Fruit fly (Drosophila melanogaster) whole organism, embryonic: ENCODE measurements around the gene mAChR-C.
A peak's percentile ranks its signal among the peaks of the same experiment; 100 is the strongest.

Experiments used
- ATbp ChIP-seq: fragments of 200-800 bp; sonication (Bioruptor generic); optimal IDR thresholded peaks from 2 replicates; lab custom pipeline; 2017; ENCODE audit warnings: missing biosample characterization, mild to moderate bottlenecking, missing genetic modification characterization, missing genetic modification reagents
- Atf6 ChIP-seq: fragments of 200-800 bp; sonication (Bioruptor generic); IDR thresholded peaks from 2 replicates; pipeline ENCODE4 v1.3.6; 2022; ENCODE audit warnings: missing biosample characterization, missing genetic modification characterization
- BEAF-32 ChIP-seq: fragments of 200-800 bp; sonication (Bioruptor generic); optimal IDR thresholded peaks from 3 replicates; lab custom pipeline; 2017; ENCODE audit warnings: missing biosample characterization, missing genetic modification characterization, mild to moderate bottlenecking, moderate library complexity, missing genetic modification reagents
- BtbVII ChIP-seq: fragments of 200-800 bp; sonication (Bioruptor generic); optimal IDR thresholded peaks from 3 replicates; lab custom pipeline; 2017; ENCODE audit warnings: missing biosample characterization, mild to moderate bottlenecking, missing genetic modification characterization
- CG1024 ChIP-seq: fragments of 200-800 bp; sonication (Bioruptor generic); IDR thresholded peaks from 2 replicates; pipeline ENCODE4 v1.3.6; 2022; ENCODE audit warnings: missing biosample characterization, missing genetic modification characterization
- CG10462 ChIP-seq: fragments of 200-800 bp; sonication (Bioruptor generic); optimal IDR thresholded peaks from 2 replicates; lab custom pipeline; 2016; ENCODE audit warnings: missing biosample characterization, missing genetic modification characterization
- CG10979 ChIP-seq: fragments of 200-800 bp; sonication (Bioruptor generic); optimal IDR thresholded peaks from 2 replicates; lab custom pipeline; 2018; ENCODE audit warnings: missing biosample characterization, mild to moderate bottlenecking, missing genetic modification characterization, moderate library complexity
- CG11696 ChIP-seq: fragments of 200-800 bp; sonication (Bioruptor generic); IDR thresholded peaks from 2 replicates; pipeline ENCODE4 v1.3.6; 2022; ENCODE audit warnings: missing biosample characterization, missing genetic modification characterization
- CG11723 ChIP-seq: fragments of 200-800 bp; sonication (Bioruptor generic); optimal IDR thresholded peaks from 2 replicates; lab custom pipeline; 2017; ENCODE audit warnings: missing biosample characterization, mild to moderate bottlenecking, missing genetic modification characterization
- CG15479 ChIP-seq: fragments of 200-800 bp; sonication (Bioruptor generic); optimal IDR thresholded peaks from 3 replicates; lab custom pipeline; 2019; ENCODE audit warnings: missing biosample characterization, mild to moderate bottlenecking, missing genetic modification characterization, moderate library complexity
- CG15514 ChIP-seq: fragments of 200-800 bp; sonication (Bioruptor generic); optimal IDR thresholded peaks from 3 replicates; lab custom pipeline; 2017; ENCODE audit warnings: missing biosample characterization, missing genetic modification characterization, mild to moderate bottlenecking, moderate library complexity, missing genetic modification reagents
- CG17186 ChIP-seq: fragments of 200-800 bp; sonication (Bioruptor generic); optimal IDR thresholded peaks from 3 replicates; lab custom pipeline; 2017; ENCODE audit warnings: missing biosample characterization, missing genetic modification reagents, missing genetic modification characterization
- CG18764 ChIP-seq: fragments of 200-800 bp; sonication (Bioruptor generic); optimal IDR thresholded peaks from 3 replicates; lab custom pipeline; 2016; ENCODE audit warnings: missing biosample characterization, missing genetic modification characterization
- CG3065 ChIP-seq: fragments of 200-800 bp; sonication (Bioruptor generic); optimal IDR thresholded peaks from 2 replicates; lab custom pipeline; 2016; ENCODE audit warnings: missing biosample characterization, missing genetic modification characterization
- CG4360 ChIP-seq: fragments of 200-800 bp; sonication (Bioruptor generic); IDR thresholded peaks from 2 replicates; pipeline ENCODE4 v1.3.6; 2022; ENCODE audit warnings: missing biosample characterization, missing genetic modification characterization
- CG6683 ChIP-seq: fragments of 200-800 bp; sonication (Bioruptor generic); optimal IDR thresholded peaks from 2 replicates; lab custom pipeline; 2017; ENCODE audit warnings: missing biosample characterization, mild to moderate bottlenecking, missing genetic modification characterization, missing genetic modification reagents
- CG7786 ChIP-seq: fragments of 200-800 bp; sonication (Bioruptor generic); optimal IDR thresholded peaks from 2 replicates; lab custom pipeline; 2016; ENCODE audit warnings: missing biosample characterization, missing genetic modification characterization
- CG8089 ChIP-seq: fragments of 200-800 bp; sonication (Bioruptor generic); optimal IDR thresholded peaks from 3 replicates; lab custom pipeline; 2016; ENCODE audit warnings: missing biosample characterization, missing genetic modification characterization
- CG9876 ChIP-seq: fragments of 200-800 bp; sonication (Bioruptor generic); optimal IDR thresholded peaks from 2 replicates; lab custom pipeline; 2016; ENCODE audit warnings: missing biosample characterization, missing genetic modification characterization
- Dfd ChIP-seq, 2 experiments: fragments of >200 bp; optimal IDR thresholded peaks; 2 replicates each; lab custom pipeline; 2017; ENCODE audit warnings: missing biosample characterization in 2 of 2, missing genetic modification characterization in 2 of 2
- Dip2 ChIP-seq: fragments of 200-800 bp; sonication (Bioruptor generic); IDR thresholded peaks from 2 replicates; pipeline ENCODE4 v1.3.6; 2022; ENCODE audit warnings: missing biosample characterization, missing genetic modification characterization
- Doc2 ChIP-seq: fragments of 200-800 bp; sonication (Bioruptor generic); IDR thresholded peaks from 2 replicates; pipeline ENCODE4 v1.3.6; 2022; ENCODE audit warnings: missing biosample characterization, missing genetic modification characterization
- HLH54F ChIP-seq: fragments of 200-800 bp; sonication (Bioruptor generic); optimal IDR thresholded peaks from 3 replicates; lab custom pipeline; 2016; ENCODE audit warnings: missing biosample characterization, missing genetic modification characterization
- Hmr ChIP-seq: fragments of 200-800 bp; sonication (Bioruptor generic); optimal IDR thresholded peaks from 3 replicates; lab custom pipeline; 2017; ENCODE audit warnings: mild to moderate bottlenecking, missing biosample characterization, missing genetic modification reagents, missing genetic modification characterization
- MBD-R2 ChIP-seq: fragments of 200-800 bp; sonication (Bioruptor generic); IDR thresholded peaks from 2 replicates; pipeline ENCODE4 v1.3.6; 2022; ENCODE audit warnings: missing biosample characterization, missing genetic modification characterization
- Oli ChIP-seq: fragments of 200-800 bp; sonication (Bioruptor generic); optimal IDR thresholded peaks from 2 replicates; lab custom pipeline; 2018; ENCODE audit warnings: missing biosample characterization, mild to moderate bottlenecking, missing genetic modification characterization, moderate library complexity
- PHDP ChIP-seq: fragments of 200-800 bp; sonication (Bioruptor generic); optimal IDR thresholded peaks from 3 replicates; lab custom pipeline; 2018; ENCODE audit warnings: missing biosample characterization, mild to moderate bottlenecking, missing genetic modification characterization, moderate library complexity
- Rx ChIP-seq: fragments of 200-800 bp; sonication (Bioruptor generic); IDR thresholded peaks from 2 replicates; pipeline ENCODE4 v1.3.6; 2022; ENCODE audit warnings: missing biosample characterization, missing genetic modification characterization
- YL-1 ChIP-seq: fragments of 200-800 bp; sonication (Bioruptor generic); optimal IDR thresholded peaks from 3 replicates; lab custom pipeline; 2017; ENCODE audit warnings: missing biosample characterization, mild to moderate bottlenecking, missing genetic modification characterization
- ase ChIP-seq: fragments of 200-800 bp; sonication (Bioruptor generic); IDR thresholded peaks from 3 replicates; pipeline ENCODE4 v1.3.6; 2022; ENCODE audit warnings: missing biosample characterization, missing genetic modification characterization
- bab2 ChIP-seq: fragments of 200-800 bp; sonication (Bioruptor generic); optimal IDR thresholded peaks from 2 replicates; lab custom pipeline; 2016; ENCODE audit warnings: missing biosample characterization, missing genetic modification characterization
- cad ChIP-seq: fragments of >200 bp; optimal IDR thresholded peaks from 2 replicates; lab custom pipeline; 2017; ENCODE audit warnings: missing biosample characterization, missing genetic modification characterization
- dm ChIP-seq: fragments of 200-800 bp; sonication (Bioruptor generic); optimal IDR thresholded peaks from 3 replicates; lab custom pipeline; 2016; ENCODE audit warnings: missing biosample characterization, missing genetic modification characterization
- kah ChIP-seq: fragments of 200-800 bp; sonication (Bioruptor generic); optimal IDR thresholded peaks from 2 replicates; lab custom pipeline; 2018; ENCODE audit warnings: missing biosample characterization, mild to moderate bottlenecking, missing genetic modification characterization
- ken ChIP-seq: fragments of 200-800 bp; sonication (Bioruptor generic); IDR thresholded peaks from 3 replicates; pipeline ENCODE4 v1.3.6; 2022; ENCODE audit warnings: missing biosample characterization, missing genetic modification characterization
- lov ChIP-seq, 2 experiments: fragments of 200-800 bp in 1 of 2; fragments of >200 bp in 1 of 2; sonication (Bioruptor generic) in 1 of 2; IDR thresholded peaks in 1 of 2; optimal IDR thresholded peaks in 1 of 2; 2 replicates in 1 of 2; 3 replicates in 1 of 2; pipeline versions ENCODE4 v1.3.6 to Lab custom; 2017 to 2022; ENCODE audit warnings: missing biosample characterization in 1 of 2, missing genetic modification characterization in 1 of 2
- nmo ChIP-seq: fragments of 200-800 bp; sonication (Bioruptor generic); optimal IDR thresholded peaks from 2 replicates; lab custom pipeline; 2018; ENCODE audit warnings: missing biosample characterization, mild to moderate bottlenecking, missing genetic modification characterization, moderate library complexity
- pb ChIP-seq: fragments of 200-800 bp; sonication (Bioruptor generic); optimal IDR thresholded peaks from 3 replicates; lab custom pipeline; 2016; ENCODE audit warnings: missing biosample characterization, missing genetic modification characterization
- ranshi ChIP-seq: fragments of 200-800 bp; sonication (Bioruptor generic); IDR thresholded peaks from 2 replicates; pipeline ENCODE4 v1.3.6; 2022; ENCODE audit warnings: missing biosample characterization, missing genetic modification characterization
- ro ChIP-seq: fragments of 200-800 bp; sonication (Bioruptor generic); IDR thresholded peaks from 2 replicates; pipeline ENCODE4 v1.3.6; 2022; ENCODE audit warnings: missing biosample characterization, missing genetic modification characterization
- sens-2 ChIP-seq: fragments of 200-800 bp; sonication (Bioruptor generic); IDR thresholded peaks from 2 replicates; pipeline ENCODE4 v1.3.6; 2022; ENCODE audit warnings: missing biosample characterization, missing genetic modification characterization
- shn ChIP-seq: fragments of 200-800 bp; sonication (Bioruptor generic); optimal IDR thresholded peaks from 3 replicates; lab custom pipeline; 2016; ENCODE audit warnings: missing biosample characterization, missing genetic modification characterization
- sisA ChIP-seq: fragments of 200-800 bp; sonication (Bioruptor generic); IDR thresholded peaks from 2 replicates; pipeline ENCODE4 v1.3.6; 2022; ENCODE audit warnings: missing biosample characterization, missing genetic modification characterization
- slbo ChIP-seq: fragments of 200-800 bp; sonication (Bioruptor generic); IDR thresholded peaks from 2 replicates; pipeline ENCODE4 v1.3.6; 2022; ENCODE audit warnings: missing biosample characterization, missing genetic modification characterization
- ssp ChIP-seq: fragments of 200-800 bp; sonication (Bioruptor generic); IDR thresholded peaks from 2 replicates; pipeline ENCODE4 v1.3.6; 2022; ENCODE audit warnings: missing biosample characterization, missing genetic modification characterization
- stwl ChIP-seq: fragments of 200-800 bp; sonication (Bioruptor generic); optimal IDR thresholded peaks from 3 replicates; lab custom pipeline; 2018; ENCODE audit warnings: missing biosample characterization, mild to moderate bottlenecking, missing genetic modification characterization, moderate library complexity
- sug ChIP-seq: fragments of 200-800 bp; optimal IDR thresholded peaks from 2 replicates; lab custom pipeline; 2019; ENCODE audit warnings: missing biosample characterization, mild to moderate bottlenecking, missing genetic modification characterization, moderate library complexity
- tna ChIP-seq: fragments of 200-800 bp; sonication (Bioruptor generic); IDR thresholded peaks from 2 replicates; pipeline ENCODE4 v1.3.6; 2022; ENCODE audit warnings: missing biosample characterization, missing genetic modification characterization; ENCODE audit not compliant: partially characterized antibody
- usp ChIP-seq: fragments of >200 bp; optimal IDR thresholded peaks from 2 replicates; lab custom pipeline; 2017; ENCODE audit warnings: missing biosample characterization, missing genetic modification characterization

The mAChR-C gene

DNA sequence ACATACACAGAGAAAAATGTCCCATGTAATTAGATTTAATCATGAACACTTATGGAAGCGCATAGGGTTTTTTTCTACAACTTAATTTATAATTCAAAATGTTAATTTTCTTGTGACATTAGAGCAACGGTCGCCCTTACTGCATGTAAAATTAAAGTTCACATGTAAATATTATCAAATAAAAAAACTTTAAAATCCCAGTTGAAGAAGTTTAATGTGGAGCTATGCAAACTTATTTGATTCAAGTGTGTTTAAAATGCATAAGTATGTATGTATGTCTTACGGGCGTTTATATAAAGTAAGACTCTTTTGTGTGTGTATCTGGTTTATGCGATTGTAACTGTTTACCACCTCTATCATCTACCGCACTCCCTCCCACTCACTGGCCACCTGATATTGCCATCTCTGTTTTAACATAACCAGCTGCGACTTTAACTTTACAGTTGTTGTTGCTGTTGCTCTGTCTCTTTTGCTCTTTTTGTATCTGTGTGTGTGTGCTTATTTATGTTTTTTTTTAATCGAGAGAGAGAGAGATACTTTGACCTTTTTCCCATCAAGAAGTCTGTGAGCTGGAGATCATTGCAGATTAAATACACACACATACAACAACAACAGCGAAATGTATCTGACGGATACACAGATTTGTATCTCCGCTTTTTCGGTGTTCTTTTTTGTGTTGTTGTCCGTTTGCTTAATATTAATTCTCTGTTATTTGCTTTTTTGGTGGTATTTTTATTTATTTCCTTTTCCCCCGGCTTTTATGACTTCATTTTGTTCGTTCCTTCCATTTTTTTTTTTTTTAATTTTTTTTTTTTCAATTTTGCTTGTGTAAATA, 23.1 kb upstream of the mAChR-C start (continued):
- TF ChIP-seq sisA (peak; percentile 65), MBD-R2 (GFP tag; lab: Robert Waterston, UW) (no peak), BEAF-32 (GFP tag; lab: Kevin White, UChicago) (peak; percentile 3), bab2 (GFP tag; lab: Kevin White, UChicago) (peak; percentile 78), slbo (GFP tag; lab: Robert Waterston, UW) (peak; percentile 81), ase (GFP tag; lab: Robert Waterston, UW) (no peak), dm (peak; percentile 60), Hmr (peak; percentile 91), kah (GFP tag; lab: Kevin White, UChicago) (peak; percentile 38), CG3065 (GFP tag; lab: Kevin White, UChicago) (peak; percentile 64), HLH54F (GFP tag; lab: Kevin White, UChicago) (peak; percentile 19), CG10979 (tag; lab: Kevin White, UChicago) (peak; percentile 85), CG15479 (GFP tag; lab: Kevin White, UChicago) (peak; percentile 38), CG4360 (peak; percentile 97), sug (peak; percentile 80), CG11696 (0 out of 2 replicates have a peak, but pooled peaks have one; percentile 44), CG10462 (peak; percentile 62), Rx (GFP tag; lab: Robert Waterston, UW) (peak; percentile 32; the same call in 1 of the 2 replicates), nmo (GFP tag; lab: Kevin White, UChicago) (peak; percentile 97), Atf6 (peak; percentile 84), ATbp (GFP tag; lab: Kevin White, UChicago) (peak; percentile 77), CG15514 (GFP tag; lab: Kevin White, UChicago) (peak; percentile 29), cad (GFP tag; lab: Kevin White, UChicago) (no peak), YL-1 (GFP tag; lab: Kevin White, UChicago) (peak; percentile 74), CG6683 (GFP tag; lab: Kevin White, UChicago) (peak; percentile 68), usp (GFP tag; lab: Kevin White, UChicago) (no peak), ranshi (GFP tag; lab: Robert Waterston, UW) (peak; percentile 44; the same call in 1 of the 2 replicates), CG17186 (GFP tag; lab: Kevin White, UChicago) (no peak), CG1024 (no peak), Doc2 (GFP tag; lab: Robert Waterston, UW) (no peak), CG9876 (GFP tag; lab: Kevin White, UChicago) (peak; percentile 55), BtbVII (GFP tag; lab: Kevin White, UChicago) (peak; percentile 47), Oli (tag; lab: Kevin White, UChicago) (peak; percentile 96), ro (GFP tag; lab: Robert Waterston, UW) (no peak), Dfd (GFP tag; optimal IDR thresholded peaks at IDR 0.05; lab: Kevin White, UChicago) (no peak), CG11723 (peak; percentile 78), stwl (no peak), Dip2 (no peak), tna (GFP tag; lab: Robert Waterston, UW) (no peak), CG18764 (GFP tag; lab: Kevin White, UChicago) (no peak), lov (optimal IDR thresholded peaks at IDR 0.05; lab: Kevin White, UChicago) (no peak), lov (GFP tag; IDR thresholded peaks at IDR 0.05; lab: Robert Waterston, UW) (no peak), ssp (GFP tag; lab: Robert Waterston, UW) (peak; percentile 44; the same call in 1 of the 2 replicates), PHDP (peak; percentile 92), CG7786 (GFP tag; lab: Kevin White, UChicago) (peak; percentile 75), shn (GFP tag; lab: Kevin White, UChicago) (peak; percentile 85), sens-2 (no peak), ken (peak; percentile 65; the same call in 2 of the 3 replicates), pb (GFP tag; lab: Kevin White, UChicago) (peak; percentile 51), CG8089 (peak; percentile 30)
